Worm (Caenorhabditis elegans) whole organism, L1 larva: ENCODE data around the gene toca-2.

Source experiments
- fkh-10 ChIP-seq: sonication (generic microtip); optimal IDR thresholded peaks from 2 replicates; lab custom pipeline; 2017; ENCODE audit warnings: missing biosample characterization, missing genetic modification reagents, missing genetic modification characterization
- mep-1 ChIP-seq: fragments of 150-350 bp; optimal IDR thresholded peaks from 2 replicates; lab custom pipeline; 2014; ENCODE audit warnings: missing biosample characterization, missing genetic modification characterization
- nhr-90 ChIP-seq: sonication (generic microtip); optimal IDR thresholded peaks from 2 replicates; lab custom pipeline; 2016; ENCODE audit warnings: mild to moderate bottlenecking, missing genetic modification characterization, missing compliant biosample characterization; ENCODE audit not compliant: poor library complexity
- snpc-4 ChIP-seq: fragments of 150-350 bp; optimal IDR thresholded peaks from 2 replicates; lab custom pipeline; 2014; ENCODE audit warnings: missing biosample characterization, missing genetic modification characterization
- ztf-11 ChIP-seq, 2 experiments: sonication (generic microtip); optimal IDR thresholded peaks; 2 replicates each; lab custom pipeline; 2016 to 2017; ENCODE audit warnings: missing genetic modification characterization in 2 of 2, missing biosample characterization in 1 of 2, missing compliant biosample characterization in 1 of 2

ce11 chrIII:13755689-13756088 is at the start of gene toca-2:
- TF ChIP-seq fkh-10 (GFP tag; lab: Kevin White, UChicago), result no peak
- no peak for TF ChIP-seq nhr-90 (tag; lab: Kevin White, UChicago)
- no peak for TF ChIP-seq mep-1 (tag; lab: Kevin White, UChicago)
- TF ChIP-seq ztf-11 (tag; optimal IDR thresholded peaks at IDR 0.05; lab: Kevin White, UChicago), result no peak
- TF ChIP-seq snpc-4 (tag; lab: Kevin White, UChicago), result no peak
